Worm (Caenorhabditis elegans): ENCODE results near the gene clec-254.
"Not testable (repeated sequence)": the region's sequence is repeated elsewhere in the genome, so short reads cannot be mapped to it uniquely, and the experiment has no call there.

The clec-254 gene

ce11 chrV:18754328-18754727, at the start of gene clec-254:
TSS of gene clec-254 (minus strand) at chrV:18754428.
- not testable (repeated sequence) for TF ChIP-seq zip-2 (tag; optimal IDR thresholded peaks at IDR 0.05); daf-16 (GFP tag; optimal IDR thresholded peaks at IDR 0.05); daf-16 (tag; optimal IDR thresholded peaks at IDR 0.05); hif-1 (tag; optimal IDR thresholded peaks at IDR 0.05)

ce11 chrV:18803260-18803659, 49.0 kb upstream of the clec-254 start, which contains the start of gene C54E10.10:
TSS of gene C54E10.10 (minus strand) at chrV:18803360.
- TF ChIP-seq hlh-11 (tag; optimal IDR thresholded peaks at IDR 0.05) (no peak), nhr-10 (tag; optimal IDR thresholded peaks at IDR 0.05) (no peak), lin-1 (GFP tag; IDR thresholded peaks at IDR 0.05) (no peak), Y48G9A.11 (GFP tag; IDR thresholded peaks at IDR 0.05) (no peak), lin-13 (GFP tag; optimal IDR thresholded peaks at IDR 0.05) (no peak), madf-9 (GFP tag; conservative IDR thresholded peaks at IDR 0.05) (no peak), skn-1 (tag; optimal IDR thresholded peaks at IDR 0.05) (no peak), nhr-111 (GFP tag; optimal IDR thresholded peaks at IDR 0.05) (no peak), nhr-6 (tag; optimal IDR thresholded peaks at IDR 0.05) (no peak)

- TF ChIP-seq unc-130 (GFP tag; optimal IDR thresholded peaks at IDR 0.05) = no peak
- no peak for TF ChIP-seq nhr-111 (GFP tag; optimal IDR thresholded peaks at IDR 0.05)
- TF ChIP-seq dpl-1 (GFP tag; optimal IDR thresholded peaks at IDR 0.05) = no peak
- no peak for TF ChIP-seq nhr-237 (tag; optimal IDR thresholded peaks at IDR 0.05)
- TF ChIP-seq hlh-11 (tag; optimal IDR thresholded peaks at IDR 0.05) = no peak
- no peak for TF ChIP-seq nhr-76 (tag; optimal IDR thresholded peaks at IDR 0.05)
- no peak for TF ChIP-seq nhr-28 (tag; optimal IDR thresholded peaks at IDR 0.05)
- no peak for TF ChIP-seq nhr-10 (tag; optimal IDR thresholded peaks at IDR 0.05)
- TF ChIP-seq daf-16 (GFP tag; optimal IDR thresholded peaks at IDR 0.05) = no peak
- TF ChIP-seq daf-16 (tag; optimal IDR thresholded peaks at IDR 0.05) = no peak
Measured at ce11 chrV:18802077-18802476, 47.8 kb upstream of the clec-254 start, which contains the start of gene C54E10.11. TSS of gene C54E10.11 (minus strand) at chrV:18802177.

ce11 chrV:18800811-18801210, 46.6 kb upstream of the clec-254 start, which contains the start of gene nhr-170:
TSS of gene nhr-170 (minus strand) at chrV:18800826.
- no peak for TF ChIP-seq daf-16 (GFP tag; optimal IDR thresholded peaks at IDR 0.05)
- TF ChIP-seq daf-16 (tag; optimal IDR thresholded peaks at IDR 0.05) = peak; percentile 24
- TF ChIP-seq tag-97 (GFP tag; IDR thresholded peaks at IDR 0.05) = no peak
- no peak for TF ChIP-seq dmd-8 (GFP tag; IDR thresholded peaks at IDR 0.05)
- no peak for TF ChIP-seq mdt-29 (GFP tag; IDR thresholded peaks at IDR 0.05)
- TF ChIP-seq nhr-42 (GFP tag; IDR thresholded peaks at IDR 0.05) = no peak
- peak; percentile 50 for TF ChIP-seq hlh-30 (tag; optimal IDR thresholded peaks at IDR 0.05; ENCODE audit: insufficient read depth)
- peak; percentile 21 for TF ChIP-seq aha-1 (tag)

- TF ChIP-seq aha-1 (tag) (peak; percentile 4), madf-5 (GFP tag; IDR thresholded peaks at IDR 0.05) (no peak)
Measured at ce11 chrV:18790658-18791057, 36.4 kb upstream of the clec-254 start, which contains the start of gene nhr-231. TSS of gene nhr-231 (plus strand) at chrV:18790958.

ce11 chrV:18787417-18787918, 33.2 kb upstream of the clec-254 start, which contains the start of gene Y17D7B.2:
TSS of gene Y17D7B.2 (plus strand) at chrV:18787739.
- TF ChIP-seq dmd-8 (GFP tag; IDR thresholded peaks at IDR 0.05) = no peak
- TF ChIP-seq F10B5.3 (tag; optimal IDR thresholded peaks at IDR 0.05) = no peak
- TF ChIP-seq F37D6.2 (tag; optimal IDR thresholded peaks at IDR 0.05) = no peak
- no peak for TF ChIP-seq hmg-1.1 (GFP tag; IDR thresholded peaks at IDR 0.05)
- TF ChIP-seq nhr-6 (tag; optimal IDR thresholded peaks at IDR 0.05) = peak; percentile 62
- TF ChIP-seq lir-3 (tag; optimal IDR thresholded peaks at IDR 0.05) = no peak
- TF ChIP-seq egl-27 (tag; optimal IDR thresholded peaks at IDR 0.05) = no peak
- TF ChIP-seq madf-5 (GFP tag; IDR thresholded peaks at IDR 0.05) = no peak
- no peak for TF ChIP-seq F49E8.2 (tag; optimal IDR thresholded peaks at IDR 0.05; ENCODE audit: borderline replicate concordance)
- TF ChIP-seq zip-2 (tag; optimal IDR thresholded peaks at IDR 0.05) = peak; percentile 73
- TF ChIP-seq nhr-11 (tag; optimal IDR thresholded peaks at IDR 0.05) = no peak
- TF ChIP-seq duxl-1 (tag; optimal IDR thresholded peaks at IDR 0.05; ENCODE audit: poor library complexity) = no peak
- TF ChIP-seq dmd-6 (GFP tag; IDR thresholded peaks at IDR 0.05) = peak; percentile 39
- no peak for TF ChIP-seq lsy-2 (tag; optimal IDR thresholded peaks at IDR 0.05)
